Fruit fly (Drosophila melanogaster) whole organism, pupa: ENCODE measurements around the gene CG15022.

Experiments
- CG15710 ChIP-seq: fragments of 200-800 bp; sonication (Bioruptor generic); optimal IDR thresholded peaks from 2 replicates; lab custom pipeline; 2018; ENCODE audit warnings: missing biosample characterization, mild to moderate bottlenecking, missing genetic modification characterization, moderate library complexity
- CG32121 ChIP-seq: fragments of 200-800 bp; sonication (Bioruptor generic); IDR thresholded peaks from 2 replicates; pipeline ENCODE4 v1.3.6; 2022; ENCODE audit warnings: missing biosample characterization, missing genetic modification characterization
- CG4496 ChIP-seq: fragments of 200-800 bp; sonication (Bioruptor generic); IDR thresholded peaks from 3 replicates; pipeline ENCODE4 v1.3.6; 2022; ENCODE audit warnings: missing biosample characterization, missing genetic modification characterization
- EcR ChIP-seq: fragments of 200-800 bp; sonication (Bioruptor generic); optimal IDR thresholded peaks from 3 replicates; lab custom pipeline; 2019; ENCODE audit warnings: missing biosample characterization, missing genetic modification characterization, mild to moderate bottlenecking, moderate library complexity, missing genetic modification reagents
- Ets98B ChIP-seq: fragments of 200-800 bp; sonication (Bioruptor generic); IDR thresholded peaks from 2 replicates; pipeline ENCODE4 v1.3.6; 2022; ENCODE audit warnings: missing biosample characterization, missing genetic modification characterization

dm6 chr3L:4477656-4478254 is 17.6 kb upstream of the CG15022 start:
- TF ChIP-seq Ets98B (GFP tag; lab: Robert Waterston, UW) (no peak), EcR (GFP tag; lab: Kevin White, UChicago) (no peak), CG15710 (tag; lab: Kevin White, UChicago) (no peak), CG4496 (GFP tag; lab: Robert Waterston, UW) (no peak), CG32121 (GFP tag; lab: Robert Waterston, UW) (no peak)
